Worm (Caenorhabditis elegans) whole organism, L1 larva: ENCODE measurements around the gene Y113G7B.27.

Source experiments
- C04F5.9 ChIP-seq: sonication (generic microtip); optimal IDR thresholded peaks from 2 replicates; lab custom pipeline; 2016; ENCODE audit warnings: missing genetic modification characterization, missing compliant biosample characterization
- C16A3.4 ChIP-seq: fragments of 150-350 bp; optimal IDR thresholded peaks from 2 replicates; lab custom pipeline; 2014; ENCODE audit warnings: missing biosample characterization, missing genetic modification characterization
- C34B4.2 ChIP-seq: sonication (generic microtip); optimal IDR thresholded peaks from 2 replicates; lab custom pipeline; 2017; ENCODE audit warnings: mild to moderate bottlenecking, missing genetic modification characterization, missing compliant biosample characterization
- alr-1 ChIP-seq: fragments of 200-800 bp; sonication (Bioruptor generic); optimal IDR thresholded peaks from 2 replicates; lab custom pipeline; 2018; ENCODE audit warnings: borderline replicate concordance, mild to moderate bottlenecking, missing genetic modification characterization, missing compliant biosample characterization
- aly-2 ChIP-seq: fragments of 150-350 bp; optimal IDR thresholded peaks from 2 replicates; lab custom pipeline; 2014; ENCODE audit warnings: missing biosample characterization, missing genetic modification characterization
- ceh-63 ChIP-seq: fragments of 200-800 bp; sonication (Bioruptor generic); optimal IDR thresholded peaks from 2 replicates; lab custom pipeline; 2018; ENCODE audit warnings: mild to moderate bottlenecking, missing genetic modification characterization, missing compliant biosample characterization
- ceh-88 ChIP-seq: fragments of 200-800 bp; sonication (Bioruptor generic); IDR thresholded peaks from 2 replicates; pipeline ENCODE4 v1.3.6; 2022; ENCODE audit warnings: missing genetic modification characterization, missing compliant biosample characterization
- ceh-90 ChIP-seq: sonication (generic microtip); optimal IDR thresholded peaks from 2 replicates; lab custom pipeline; 2016; ENCODE audit warnings: missing genetic modification characterization, missing compliant biosample characterization
- ces-1 ChIP-seq: fragments of 150-350 bp; optimal IDR thresholded peaks from 2 replicates; lab custom pipeline; 2014; ENCODE audit warnings: missing biosample characterization, missing genetic modification reagents, missing genetic modification characterization
- efl-1 ChIP-seq, 4 experiments: fragments of 150-350 bp; optimal IDR thresholded peaks in 3 of 4; peaks in 1 of 4; 1 replicate in 1 of 4; 2 replicates in 3 of 4; lab custom pipeline; 2014; ENCODE audit warnings: missing biosample characterization in 2 of 4, missing genetic modification characterization in 2 of 4, missing genetic modification reagents in 2 of 4
- egl-13 ChIP-seq: sonication (generic microtip); optimal IDR thresholded peaks from 2 replicates; lab custom pipeline; 2016; ENCODE audit warnings: missing genotype, missing genetic modification reagents, missing genetic modification characterization, missing compliant biosample characterization
- elt-3 ChIP-seq, 6 experiments: fragments of 150-350 bp in 1 of 6; sonication (generic microtip); optimal IDR thresholded peaks; 2 replicates each; lab custom pipeline; 2017 to 2018; ENCODE audit warnings: missing biosample characterization in 6 of 6, missing genetic modification characterization in 6 of 6, inconsistent platforms in 1 of 6
- fkh-4 ChIP-seq: sonication (generic microtip); optimal IDR thresholded peaks from 2 replicates; lab custom pipeline; 2016; ENCODE audit warnings: missing compliant biosample characterization, missing genetic modification characterization, borderline replicate concordance
- hpl-2 ChIP-seq: fragments of 150-350 bp; optimal IDR thresholded peaks from 2 replicates; lab custom pipeline; 2014; ENCODE audit warnings: missing biosample characterization, missing genetic modification reagents, missing genetic modification characterization
- irx-1 ChIP-seq: sonication (generic microtip); optimal IDR thresholded peaks from 2 replicates; lab custom pipeline; 2016; ENCODE audit warnings: missing genetic modification characterization, missing compliant biosample characterization
- lin-35 ChIP-seq, 2 experiments: fragments of 150-350 bp; optimal IDR thresholded peaks; 2 replicates each; lab custom pipeline; 2014; ENCODE audit warnings: missing biosample characterization in 2 of 2, missing genetic modification characterization in 2 of 2, missing genetic modification reagents in 2 of 2
- lin-39 ChIP-seq: fragments of 150-350 bp; optimal IDR thresholded peaks from 2 replicates; lab custom pipeline; 2014; ENCODE audit warnings: missing biosample characterization, missing genetic modification reagents, missing genetic modification characterization
- lsy-2 ChIP-seq, 2 experiments: fragments of 150-350 bp; optimal IDR thresholded peaks; 2 replicates each; lab custom pipeline; 2014; ENCODE audit warnings: missing biosample characterization in 2 of 2, missing genetic modification characterization in 2 of 2
- mef-2 ChIP-seq: fragments of 150-350 bp; optimal IDR thresholded peaks from 2 replicates; lab custom pipeline; 2014; ENCODE audit warnings: missing biosample characterization, missing genetic modification characterization
- mep-1 ChIP-seq: fragments of 150-350 bp; optimal IDR thresholded peaks from 2 replicates; lab custom pipeline; 2014; ENCODE audit warnings: missing biosample characterization, missing genetic modification characterization
- nhr-11 ChIP-seq: fragments of 150-350 bp; optimal IDR thresholded peaks from 2 replicates; lab custom pipeline; 2014; ENCODE audit warnings: missing biosample characterization, missing genetic modification characterization
- nhr-12 ChIP-seq: sonication (generic microtip); optimal IDR thresholded peaks from 2 replicates; lab custom pipeline; 2017; ENCODE audit warnings: missing biosample characterization, missing genetic modification characterization
- nhr-47 ChIP-seq: sonication (generic microtip); optimal IDR thresholded peaks from 2 replicates; lab custom pipeline; 2016; ENCODE audit warnings: mild to moderate bottlenecking, missing genetic modification characterization, moderate library complexity, missing compliant biosample characterization
- nhr-71 ChIP-seq: sonication (generic microtip); optimal IDR thresholded peaks from 2 replicates; lab custom pipeline; 2016; ENCODE audit warnings: mild to moderate bottlenecking, missing genetic modification characterization, moderate library complexity, missing compliant biosample characterization
- nhr-77 ChIP-seq: fragments of 150-350 bp; optimal IDR thresholded peaks from 2 replicates; lab custom pipeline; 2014; ENCODE audit warnings: missing biosample characterization, missing genetic modification characterization
- nhr-84 ChIP-seq: sonication (generic microtip); optimal IDR thresholded peaks from 2 replicates; lab custom pipeline; 2017; ENCODE audit warnings: missing biosample characterization, missing genetic modification characterization
- sox-4 ChIP-seq: sonication (generic microtip); optimal IDR thresholded peaks from 2 replicates; lab custom pipeline; 2016; ENCODE audit warnings: missing genetic modification characterization, missing compliant biosample characterization
- sup-37 ChIP-seq: fragments of 200-800 bp; sonication (Bioruptor generic); optimal IDR thresholded peaks from 2 replicates; lab custom pipeline; 2018; ENCODE audit warnings: mild to moderate bottlenecking, missing genetic modification characterization, missing compliant biosample characterization
- swsn-7 ChIP-seq: sonication (generic microtip); optimal IDR thresholded peaks from 2 replicates; lab custom pipeline; 2016; ENCODE audit warnings: missing genetic modification characterization, missing compliant biosample characterization
- tlp-1 ChIP-seq: fragments of 150-350 bp; optimal IDR thresholded peaks from 2 replicates; lab custom pipeline; 2014; ENCODE audit warnings: missing biosample characterization, missing genetic modification characterization
- unc-130 ChIP-seq: fragments of 150-350 bp; optimal IDR thresholded peaks from 2 replicates; lab custom pipeline; 2017; ENCODE audit warnings: missing biosample characterization, missing genetic modification characterization, inconsistent platforms
- unc-30 ChIP-seq: sonication (generic microtip); optimal IDR thresholded peaks from 2 replicates; lab custom pipeline; 2017; ENCODE audit warnings: missing biosample characterization, missing genetic modification characterization
- unc-98 ChIP-seq: fragments of 200-800 bp; sonication (Bioruptor generic); IDR thresholded peaks from 2 replicates; pipeline ENCODE4 v1.3.6; 2022; ENCODE audit warnings: missing genetic modification characterization, missing compliant biosample characterization
- xbp-1 ChIP-seq: sonication (generic microtip); optimal IDR thresholded peaks from 2 replicates; lab custom pipeline; 2016; ENCODE audit warnings: missing genetic modification characterization, missing compliant biosample characterization
- zag-1 ChIP-seq: fragments of 150-350 bp; optimal IDR thresholded peaks from 2 replicates; lab custom pipeline; 2014; ENCODE audit warnings: missing biosample characterization, missing genetic modification characterization

Gene Y113G7B.27

ce11 chrV:20171941-20172340 is 20.7 kb upstream of the Y113G7B.27 start, which contains the start of gene srw-39:
Gene srw-39, minus strand, starts transcription at chrV:20172041.
- TF ChIP-seq ceh-88 (GFP tag; lab: Robert Waterston, UW) (no peak), ceh-63 (GFP tag; lab: Kevin White, UChicago) (no peak), swsn-7 (no peak), nhr-47 (tag; lab: Kevin White, UChicago) (no peak), mep-1 (tag; lab: Kevin White, UChicago) (no peak), alr-1 (tag; lab: Kevin White, UChicago) (no peak), C34B4.2 (tag; lab: Kevin White, UChicago) (no peak), xbp-1 (tag; lab: Kevin White, UChicago) (no peak), elt-3 (tag; optimal IDR thresholded peaks at IDR 0.05; lab: Kevin White, UChicago) (no peak), nhr-11 (tag; lab: Kevin White, UChicago) (no peak), lin-39 (tag; lab: Kevin White, UChicago) (no peak), hpl-2 (no peak), efl-1 (optimal IDR thresholded peaks at IDR 0.05; lab: Kevin White, UChicago) (no peak), efl-1 (GFP tag; optimal IDR thresholded peaks at IDR 0.05 in 1 of 2; lab: Kevin White, UChicago) (no peak)

- peak in 1 of 2 experiments; percentile 57 for TF ChIP-seq efl-1 (optimal IDR thresholded peaks at IDR 0.05; lab: Kevin White, UChicago)
- peak in 1 of 2 experiments; percentile 74 for TF ChIP-seq efl-1 (GFP tag; optimal IDR thresholded peaks at IDR 0.05 in 1 of 2; lab: Kevin White, UChicago)
Observed at ce11 chrV:20180819-20181218, 11.8 kb upstream of the Y113G7B.27 start.

- no peak for TF ChIP-seq C16A3.4 (tag; lab: Kevin White, UChicago)
- no peak for TF ChIP-seq fkh-4 (tag; lab: Kevin White, UChicago)
- no peak for TF ChIP-seq unc-30
- TF ChIP-seq elt-3 (tag; optimal IDR thresholded peaks at IDR 0.05; lab: Kevin White, UChicago): no peak
- no peak for TF ChIP-seq swsn-7
- no peak for TF ChIP-seq nhr-77 (tag; lab: Kevin White, UChicago)
- TF ChIP-seq irx-1 (tag; lab: Kevin White, UChicago): no peak
- TF ChIP-seq unc-130: no peak
- TF ChIP-seq C04F5.9 (tag; lab: Kevin White, UChicago): no peak
- TF ChIP-seq lin-35 (GFP tag; optimal IDR thresholded peaks at IDR 0.05; lab: Kevin White, UChicago): no peak
- no peak for TF ChIP-seq ces-1 (GFP tag; lab: Kevin White, UChicago)
- TF ChIP-seq sox-4 (tag; lab: Kevin White, UChicago): no peak
- no peak for TF ChIP-seq xbp-1 (tag; lab: Kevin White, UChicago)
- no peak for TF ChIP-seq mef-2 (tag; lab: Kevin White, UChicago)
- TF ChIP-seq aly-2 (tag; lab: Kevin White, UChicago): no peak
- no peak for TF ChIP-seq alr-1 (tag; lab: Kevin White, UChicago)
Observed at ce11 chrV:20182311-20182710, 10.3 kb upstream of the Y113G7B.27 start.

ce11 chrV:20186579-20186978 is 6.1 kb upstream of the Y113G7B.27 start, which contains the start of gene srz-16:
Gene srz-16, minus strand, starts transcription at chrV:20186679.
- TF ChIP-seq sup-37 (GFP tag; lab: Kevin White, UChicago): no peak
- TF ChIP-seq mef-2 (tag; lab: Kevin White, UChicago): no peak
- no peak for TF ChIP-seq nhr-71
- no peak for TF ChIP-seq nhr-12 (tag; lab: Kevin White, UChicago)
- TF ChIP-seq fkh-4 (tag; lab: Kevin White, UChicago): no peak
- TF ChIP-seq C34B4.2 (tag; lab: Kevin White, UChicago): no peak
- no peak for TF ChIP-seq unc-98
- TF ChIP-seq egl-13: no peak

- TF ChIP-seq zag-1 (no peak), tlp-1 (tag; lab: Kevin White, UChicago) (no peak), nhr-84 (tag; lab: Kevin White, UChicago) (no peak), lsy-2 (tag; optimal IDR thresholded peaks at IDR 0.05; lab: Kevin White, UChicago) (no peak), ceh-90 (tag; lab: Kevin White, UChicago) (no peak), nhr-71 (no peak), sup-37 (GFP tag; lab: Kevin White, UChicago) (no peak), elt-3 (tag; optimal IDR thresholded peaks at IDR 0.05; lab: Kevin White, UChicago) (no peak)
Observed at ce11 chrV:20188790-20189189, 3.8 kb upstream of the Y113G7B.27 start, which contains the start of gene fbxa-116. Gene fbxa-116, minus strand, starts transcription at chrV:20188890.
